Fruit fly (Drosophila melanogaster) whole organism, embryonic: Measurements from ENCODE around the gene CG18179.

Source experiments
- Atf6 ChIP-seq: fragments of 200-800 bp; sonication (Bioruptor generic); IDR thresholded peaks from 2 replicates; pipeline ENCODE4 v1.3.6; 2022; ENCODE audit warnings: missing biosample characterization, missing genetic modification characterization
- Awh ChIP-seq: fragments of 200-800 bp; sonication (Bioruptor generic); IDR thresholded peaks from 2 replicates; pipeline ENCODE4, ENCODE4 v1.3.6; 2022; ENCODE audit warnings: missing biosample characterization, missing genetic modification characterization
- CG10321 ChIP-seq: fragments of 200-800 bp; sonication (Bioruptor generic); IDR thresholded peaks from 2 replicates; pipeline ENCODE4 v1.3.6; 2022; ENCODE audit warnings: missing biosample characterization, missing genetic modification characterization
- CG10462 ChIP-seq: fragments of 200-800 bp; sonication (Bioruptor generic); optimal IDR thresholded peaks from 2 replicates; lab custom pipeline; 2016; ENCODE audit warnings: missing biosample characterization, missing genetic modification characterization
- CG10654 ChIP-seq: fragments of 200-800 bp; sonication (Bioruptor generic); optimal IDR thresholded peaks from 2 replicates; lab custom pipeline; 2016; ENCODE audit warnings: missing biosample characterization, missing genetic modification characterization
- CG10979 ChIP-seq: fragments of 200-800 bp; sonication (Bioruptor generic); optimal IDR thresholded peaks from 2 replicates; lab custom pipeline; 2018; ENCODE audit warnings: missing biosample characterization, mild to moderate bottlenecking, missing genetic modification characterization, moderate library complexity
- CG11093 ChIP-seq: fragments of 200-800 bp; sonication (Bioruptor generic); IDR thresholded peaks from 3 replicates; pipeline ENCODE4 v1.3.6; 2022; ENCODE audit warnings: missing biosample characterization, missing genetic modification characterization
- CG12071 ChIP-seq: fragments of 200-800 bp; sonication (Bioruptor generic); optimal IDR thresholded peaks from 3 replicates; lab custom pipeline; 2018; ENCODE audit warnings: missing biosample characterization, mild to moderate bottlenecking, missing genetic modification characterization
- CG13123 ChIP-seq: fragments of 200-800 bp; sonication (Bioruptor generic); optimal IDR thresholded peaks from 2 replicates; lab custom pipeline; 2016; ENCODE audit warnings: missing biosample characterization, missing genetic modification characterization
- CG15479 ChIP-seq: fragments of 200-800 bp; sonication (Bioruptor generic); optimal IDR thresholded peaks from 3 replicates; lab custom pipeline; 2019; ENCODE audit warnings: missing biosample characterization, mild to moderate bottlenecking, missing genetic modification characterization, moderate library complexity
- CG1603 ChIP-seq: fragments of 200-800 bp; sonication (Bioruptor generic); optimal IDR thresholded peaks from 2 replicates; lab custom pipeline; 2019; ENCODE audit warnings: missing biosample characterization, mild to moderate bottlenecking, missing genetic modification characterization, moderate library complexity
- CG1832 ChIP-seq: fragments of 200-800 bp; sonication (Bioruptor generic); optimal IDR thresholded peaks from 2 replicates; lab custom pipeline; 2017; ENCODE audit warnings: missing biosample characterization, mild to moderate bottlenecking, missing genetic modification characterization, inconsistent platforms
- CG2129 ChIP-seq: fragments of 200-800 bp; sonication (Bioruptor generic); IDR thresholded peaks from 2 replicates; pipeline ENCODE4 v1.3.6; 2022; ENCODE audit warnings: missing biosample characterization, missing genetic modification characterization; ENCODE audit not compliant: partially characterized antibody
- CG34422 ChIP-seq: fragments of 200-800 bp; sonication (Bioruptor generic); IDR thresholded peaks from 3 replicates; pipeline ENCODE4 v1.3.6; 2022; ENCODE audit warnings: missing biosample characterization, missing genetic modification characterization
- CG4282 ChIP-seq: fragments of 200-800 bp; sonication (Bioruptor generic); optimal IDR thresholded peaks from 2 replicates; lab custom pipeline; 2016; ENCODE audit warnings: missing biosample characterization, missing genetic modification characterization
- CG5180 ChIP-seq: fragments of 200-800 bp; sonication (Bioruptor generic); optimal IDR thresholded peaks from 3 replicates; lab custom pipeline; 2017; ENCODE audit warnings: missing biosample characterization, missing genetic modification characterization, mild to moderate bottlenecking, moderate library complexity, missing genetic modification reagents
- CG6791 ChIP-seq: fragments of 200-800 bp; sonication (Bioruptor generic); IDR thresholded peaks from 3 replicates; pipeline ENCODE4 v1.3.6; 2022; ENCODE audit warnings: missing biosample characterization, missing genetic modification characterization; ENCODE audit not compliant: partially characterized antibody
- CG7745 ChIP-seq: fragments of 200-800 bp; sonication (Bioruptor generic); optimal IDR thresholded peaks from 2 replicates; lab custom pipeline; 2018; ENCODE audit warnings: missing biosample characterization, mild to moderate bottlenecking, missing genetic modification characterization, moderate library complexity
- CG9876 ChIP-seq: fragments of 200-800 bp; sonication (Bioruptor generic); optimal IDR thresholded peaks from 2 replicates; lab custom pipeline; 2016; ENCODE audit warnings: missing biosample characterization, missing genetic modification characterization
- CkIIα-i1 ChIP-seq: fragments of 200-800 bp; sonication (Bioruptor generic); IDR thresholded peaks from 2 replicates; pipeline ENCODE4 v1.3.6; 2022; ENCODE audit warnings: missing biosample characterization, missing genetic modification characterization
- Dll ChIP-seq: fragments of 200-800 bp; sonication (Bioruptor generic); IDR thresholded peaks from 4 replicates; pipeline ENCODE4 v1.3.6; 2022; ENCODE audit warnings: missing biosample characterization, missing genetic modification characterization; ENCODE audit not compliant: partially characterized antibody
- Drgx ChIP-seq: fragments of 200-800 bp; sonication (Bioruptor generic); IDR thresholded peaks from 2 replicates; pipeline ENCODE4 v1.3.6; 2022; ENCODE audit warnings: missing biosample characterization, missing genetic modification characterization
- Eip74EF ChIP-seq, 2 experiments: fragments of 200-800 bp in 1 of 2; fragments of >200 bp in 1 of 2; sonication (Bioruptor generic) in 1 of 2; optimal IDR thresholded peaks; 2 replicates each; lab custom pipeline; 2017 to 2019; ENCODE audit warnings: missing biosample characterization in 2 of 2, missing genetic modification characterization in 2 of 2, mild to moderate bottlenecking in 1 of 2, moderate library complexity in 1 of 2
- Ets97D ChIP-seq: fragments of 200-800 bp; sonication (Bioruptor generic); optimal IDR thresholded peaks from 3 replicates; lab custom pipeline; 2016; ENCODE audit warnings: missing biosample characterization, missing genetic modification characterization
- Fer3 ChIP-seq: fragments of 200-800 bp; sonication (Bioruptor generic); optimal IDR thresholded peaks from 2 replicates; lab custom pipeline; 2018; ENCODE audit warnings: missing biosample characterization, mild to moderate bottlenecking, missing genetic modification characterization, moderate library complexity
- Gug ChIP-seq: fragments of 200-800 bp; sonication (Bioruptor generic); IDR thresholded peaks from 4 replicates; pipeline ENCODE4 v1.3.6; 2022; ENCODE audit warnings: missing biosample characterization, missing genetic modification characterization
- Hand ChIP-seq: fragments of 200-800 bp; sonication (Bioruptor generic); optimal IDR thresholded peaks from 2 replicates; lab custom pipeline; 2017; ENCODE audit warnings: mild to moderate bottlenecking, missing biosample characterization, missing genetic modification reagents, missing genetic modification characterization
- Hey ChIP-seq: fragments of 200-800 bp; sonication (Bioruptor generic); optimal IDR thresholded peaks from 3 replicates; lab custom pipeline; 2018; ENCODE audit warnings: missing biosample characterization, mild to moderate bottlenecking, missing genetic modification characterization
- Hr39 ChIP-seq: fragments of >200 bp; optimal IDR thresholded peaks from 2 replicates; lab custom pipeline; 2017
- MTF-1 ChIP-seq: fragments of 200-800 bp; sonication (Bioruptor generic); optimal IDR thresholded peaks from 2 replicates; lab custom pipeline; 2018; ENCODE audit warnings: missing biosample characterization, mild to moderate bottlenecking, missing genetic modification characterization, borderline replicate concordance
- Opbp ChIP-seq: fragments of 200-800 bp; sonication (Bioruptor generic); IDR thresholded peaks from 3 replicates; pipeline ENCODE4 v1.3.6; 2022; ENCODE audit warnings: missing biosample characterization, missing genetic modification characterization; ENCODE audit not compliant: partially characterized antibody
- Sox102F ChIP-seq: fragments of 200-800 bp; sonication (Bioruptor generic); optimal IDR thresholded peaks from 2 replicates; lab custom pipeline; 2018; ENCODE audit warnings: missing biosample characterization, mild to moderate bottlenecking, missing genetic modification characterization, moderate library complexity
- Tbp ChIP-seq: fragments of >200 bp; optimal IDR thresholded peaks from 2 replicates; lab custom pipeline; 2018; ENCODE audit warnings: missing biosample characterization, missing genetic modification characterization
- YL-1 ChIP-seq: fragments of 200-800 bp; sonication (Bioruptor generic); optimal IDR thresholded peaks from 3 replicates; lab custom pipeline; 2017; ENCODE audit warnings: missing biosample characterization, mild to moderate bottlenecking, missing genetic modification characterization
- ara ChIP-seq: fragments of 200-800 bp; sonication (Bioruptor generic); IDR thresholded peaks from 2 replicates; pipeline ENCODE4 v1.3.6; 2022; ENCODE audit warnings: missing biosample characterization, missing genetic modification characterization
- ci ChIP-seq: fragments of 200-800 bp; sonication (Bioruptor generic); IDR thresholded peaks from 3 replicates; pipeline ENCODE4 v1.3.6; 2022; ENCODE audit warnings: missing biosample characterization, missing genetic modification characterization
- fd3F ChIP-seq: fragments of 200-800 bp; sonication (Bioruptor generic); optimal IDR thresholded peaks from 2 replicates; lab custom pipeline; 2018; ENCODE audit warnings: missing biosample characterization, mild to moderate bottlenecking, missing genetic modification characterization, moderate library complexity
- fd64A ChIP-seq: fragments of 200-800 bp; sonication (Bioruptor generic); optimal IDR thresholded peaks from 3 replicates; lab custom pipeline; 2018; ENCODE audit warnings: missing biosample characterization, mild to moderate bottlenecking, missing genetic modification characterization
- gcm ChIP-seq: fragments of 200-800 bp; sonication (Bioruptor generic); optimal IDR thresholded peaks from 2 replicates; lab custom pipeline; 2019; ENCODE audit warnings: missing biosample characterization, mild to moderate bottlenecking, missing genetic modification characterization, moderate library complexity
- gem ChIP-seq: fragments of 200-800 bp; sonication (Bioruptor generic); optimal IDR thresholded peaks from 2 replicates; lab custom pipeline; 2019; ENCODE audit warnings: missing biosample characterization, mild to moderate bottlenecking, missing genetic modification characterization, moderate library complexity
- gt ChIP-seq: fragments of 200-800 bp; sonication (Bioruptor generic); IDR thresholded peaks from 2 replicates; pipeline ENCODE4 v1.3.6; 2022; ENCODE audit warnings: missing biosample characterization, missing genetic modification characterization
- hb ChIP-seq: fragments of 200-800 bp; sonication (Bioruptor generic); IDR thresholded peaks from 3 replicates; pipeline ENCODE4 v1.3.6; 2022; ENCODE audit warnings: missing biosample characterization, missing genetic modification characterization; ENCODE audit not compliant: partially characterized antibody
- pan ChIP-seq, 4 experiments: fragments of >200 bp in 3 of 4; fragments of 200-800 bp in 1 of 4; sonication (Bioruptor generic) in 1 of 4; optimal IDR thresholded peaks in 3 of 4; IDR thresholded peaks in 1 of 4; 2 replicates each; pipeline versions ENCODE4 v1.3.6 to Lab custom; 2017 to 2022; ENCODE audit warnings: missing biosample characterization in 2 of 4, missing genetic modification characterization in 2 of 4, mixed read lengths in 1 of 4
- pita ChIP-seq: fragments of 200-800 bp; sonication (Bioruptor generic); optimal IDR thresholded peaks from 2 replicates; lab custom pipeline; 2017; ENCODE audit warnings: missing biosample characterization, mild to moderate bottlenecking, missing genetic modification characterization
- sens-2 ChIP-seq: fragments of 200-800 bp; sonication (Bioruptor generic); IDR thresholded peaks from 2 replicates; pipeline ENCODE4 v1.3.6; 2022; ENCODE audit warnings: missing biosample characterization, missing genetic modification characterization
- stwl ChIP-seq: fragments of 200-800 bp; sonication (Bioruptor generic); optimal IDR thresholded peaks from 3 replicates; lab custom pipeline; 2018; ENCODE audit warnings: missing biosample characterization, mild to moderate bottlenecking, missing genetic modification characterization, moderate library complexity
- tll ChIP-seq, 2 experiments: fragments of 200-800 bp in 1 of 2; fragments of >200 bp in 1 of 2; sonication (Bioruptor generic) in 1 of 2; optimal IDR thresholded peaks; 2 replicates each; lab custom pipeline; 2017 to 2019; ENCODE audit warnings: missing biosample characterization in 2 of 2, missing genetic modification characterization in 2 of 2, mild to moderate bottlenecking in 1 of 2, moderate library complexity in 1 of 2
- vfl ChIP-seq: fragments of 200-800 bp; sonication (Bioruptor generic); optimal IDR thresholded peaks from 2 replicates; lab custom pipeline; 2016; ENCODE audit warnings: missing biosample characterization, missing genetic modification characterization
- z ChIP-seq: fragments of 200-800 bp; sonication (Bioruptor generic); IDR thresholded peaks from 3 replicates; pipeline ENCODE4 v1.3.6; 2022; ENCODE audit warnings: missing biosample characterization, missing genetic modification characterization

CG18179 gene

dm6 chr3L:9678007-9678497 lies 39.0 kb downstream of the CG18179 start (continued):
- TF ChIP-seq gcm (GFP tag; lab: Kevin White, UChicago): peak; percentile 21
- TF ChIP-seq CG13123 (GFP tag; lab: Kevin White, UChicago): peak; percentile 18
- no peak for TF ChIP-seq CG34422 (GFP tag; lab: Robert Waterston, UW)
- no peak for TF ChIP-seq Fer3 (tag; lab: Kevin White, UChicago)
- TF ChIP-seq CG12071 (GFP tag; lab: Kevin White, UChicago): no peak
- no peak for TF ChIP-seq pita (GFP tag; lab: Kevin White, UChicago)
- TF ChIP-seq sens-2 (GFP tag; lab: Robert Waterston, UW): peak; percentile 30; the same call in 1 of the 2 replicates
- 0 out of 3 replicates have a peak, but pooled peaks have one; percentile 40 for TF ChIP-seq CG6791 (GFP tag; lab: Robert Waterston, UW)
- TF ChIP-seq CkIIα-i1: no peak
- TF ChIP-seq CG7745: peak; percentile 28
- TF ChIP-seq MTF-1 (GFP tag; lab: Kevin White, UChicago): no peak
- TF ChIP-seq ci (GFP tag; lab: Robert Waterston, UW): no peak
- no peak for TF ChIP-seq Hey (tag; lab: Kevin White, UChicago)
- TF ChIP-seq fd3F: no peak
- peak; percentile 36 for TF ChIP-seq CG1603 (tag; lab: Kevin White, UChicago)
- no peak for TF ChIP-seq Ets97D (GFP tag; lab: Kevin White, UChicago)
- no peak for TF ChIP-seq Awh (GFP tag; lab: Robert Waterston, UW)
- peak in 1 of 2 experiments; percentile 42 for TF ChIP-seq tll (GFP tag; optimal IDR thresholded peaks at IDR 0.05; lab: Kevin White, UChicago)
- TF ChIP-seq ara (GFP tag; lab: Robert Waterston, UW): no peak
- TF ChIP-seq Sox102F (GFP tag; lab: Kevin White, UChicago): no peak
- 0 out of 4 replicates have a peak, but pooled peaks have one; percentile 10 for TF ChIP-seq Dll (GFP tag; lab: Robert Waterston, UW)
- TF ChIP-seq YL-1 (GFP tag; lab: Kevin White, UChicago): no peak
- TF ChIP-seq hb (GFP tag; lab: Robert Waterston, UW): no peak
- TF ChIP-seq fd64A (GFP tag; lab: Kevin White, UChicago): peak; percentile 42
- TF ChIP-seq Hr39 (lab: Kevin White, UChicago): no peak
- TF ChIP-seq Gug (GFP tag; lab: Robert Waterston, UW): no peak
- no peak for TF ChIP-seq Drgx (GFP tag; lab: Robert Waterston, UW)
- TF ChIP-seq Hand: no peak
- no peak for TF ChIP-seq pan (optimal IDR thresholded peaks at IDR 0.05; lab: Kevin White, UChicago)
- TF ChIP-seq pan (GFP tag; optimal IDR thresholded peaks at IDR 0.05 in 1 of 2, IDR thresholded peaks at IDR 0.05 in 1 of 2): no peak
- no peak for TF ChIP-seq CG11093 (GFP tag; lab: Robert Waterston, UW)
- TF ChIP-seq vfl: no peak
- no peak for TF ChIP-seq Opbp (GFP tag; lab: Robert Waterston, UW)
- TF ChIP-seq Eip74EF (GFP tag; optimal IDR thresholded peaks at IDR 0.05; lab: Kevin White, UChicago): peak in 1 of 2 experiments; percentile 54
- TF ChIP-seq CG10979 (tag; lab: Kevin White, UChicago): peak; percentile 27
- no peak for TF ChIP-seq CG5180 (GFP tag; lab: Kevin White, UChicago)
- TF ChIP-seq CG10321 (GFP tag; lab: Robert Waterston, UW): peak; percentile 68
- no peak for TF ChIP-seq Atf6 (GFP tag; lab: Robert Waterston, UW)
- TF ChIP-seq z (GFP tag; lab: Robert Waterston, UW): 0 out of 3 replicates have a peak, but pooled peaks have one; percentile 57
- no peak for TF ChIP-seq stwl (tag; lab: Kevin White, UChicago)
- peak; percentile 53 for TF ChIP-seq CG4282 (GFP tag; lab: Kevin White, UChicago)
- no peak for TF ChIP-seq CG10462 (GFP tag; lab: Kevin White, UChicago)
- no peak for TF ChIP-seq gt (GFP tag; lab: Robert Waterston, UW)
- no peak for TF ChIP-seq Tbp (GFP tag; lab: Kevin White, UChicago)
- TF ChIP-seq CG10654 (GFP tag; lab: Kevin White, UChicago): no peak
- TF ChIP-seq CG15479 (GFP tag; lab: Kevin White, UChicago): peak; percentile 92
- TF ChIP-seq gem (tag; lab: Kevin White, UChicago): peak; percentile 18
- TF ChIP-seq CG1832 (GFP tag; lab: Kevin White, UChicago): peak; percentile 69
- no peak for TF ChIP-seq CG2129 (GFP tag; lab: Robert Waterston, UW)
- no peak for TF ChIP-seq CG9876 (GFP tag; lab: Kevin White, UChicago)
